Fruit fly (Drosophila melanogaster) whole organism, pupa: ENCODE results near the gene CG42749.

Source experiments
- CG17806 ChIP-seq: fragments of 200-800 bp; sonication (Bioruptor generic); optimal IDR thresholded peaks from 2 replicates; lab custom pipeline; 2018; ENCODE audit warnings: missing biosample characterization, mild to moderate bottlenecking, missing genetic modification characterization, moderate library complexity
- CG32121 ChIP-seq: fragments of 200-800 bp; sonication (Bioruptor generic); IDR thresholded peaks from 2 replicates; pipeline ENCODE4 v1.3.6; 2022; ENCODE audit warnings: missing biosample characterization, missing genetic modification characterization
- CG8159 ChIP-seq: fragments of 200-800 bp; sonication (Bioruptor generic); optimal IDR thresholded peaks from 3 replicates; lab custom pipeline; 2018; ENCODE audit warnings: missing biosample characterization, mild to moderate bottlenecking, missing genetic modification characterization, moderate library complexity
- EcR ChIP-seq: fragments of 200-800 bp; sonication (Bioruptor generic); optimal IDR thresholded peaks from 3 replicates; lab custom pipeline; 2019; ENCODE audit warnings: missing biosample characterization, missing genetic modification characterization, mild to moderate bottlenecking, moderate library complexity, missing genetic modification reagents
- Ets98B ChIP-seq: fragments of 200-800 bp; sonication (Bioruptor generic); IDR thresholded peaks from 2 replicates; pipeline ENCODE4 v1.3.6; 2022; ENCODE audit warnings: missing biosample characterization, missing genetic modification characterization
- Pif1B ChIP-seq: fragments of 200-800 bp; sonication (Bioruptor generic); optimal IDR thresholded peaks from 3 replicates; lab custom pipeline; 2016; ENCODE audit warnings: missing biosample characterization, missing genetic modification characterization
- Snoo ChIP-seq: fragments of 200-800 bp; sonication (Bioruptor generic); optimal IDR thresholded peaks from 3 replicates; lab custom pipeline; 2017; ENCODE audit warnings: missing biosample characterization, mild to moderate bottlenecking, missing genetic modification characterization, inconsistent platforms
- fd96Ca ChIP-seq: fragments of 200-800 bp; sonication (Bioruptor generic); IDR thresholded peaks from 3 replicates; pipeline ENCODE4 v1.3.6; 2022; ENCODE audit warnings: missing biosample characterization, missing genetic modification characterization
- gl ChIP-seq: fragments of 200-800 bp; sonication (Bioruptor generic); optimal IDR thresholded peaks from 2 replicates; lab custom pipeline; 2018; ENCODE audit warnings: missing biosample characterization, mild to moderate bottlenecking, missing genetic modification characterization

DNA sequence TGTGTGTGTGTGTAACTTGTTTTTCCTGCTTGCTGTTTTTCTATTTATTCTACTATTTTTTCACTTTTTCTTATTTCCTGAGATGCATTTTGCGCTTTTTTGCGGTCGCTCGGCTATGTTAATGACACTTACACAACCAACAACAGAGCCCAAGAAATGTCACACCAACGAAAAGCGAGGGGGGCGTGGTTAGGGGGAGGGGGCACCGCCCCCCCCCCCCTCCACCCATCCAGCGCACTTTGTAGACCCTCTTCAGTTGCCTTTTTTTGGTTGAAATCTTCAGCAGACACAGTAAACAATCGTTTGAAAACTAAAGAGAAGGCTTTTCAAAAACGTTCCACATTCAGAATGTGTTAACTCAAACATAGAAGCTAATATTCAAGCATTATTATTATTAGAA, 2.7 kb upstream of the CG42749 start:
- TF ChIP-seq CG17806 (tag; lab: Kevin White, UChicago) (no peak), Snoo (tag; lab: Kevin White, UChicago) (no peak), CG8159 (tag; lab: Kevin White, UChicago) (no peak), fd96Ca (GFP tag; lab: Robert Waterston, UW) (no peak), Pif1B (GFP tag; lab: Kevin White, UChicago) (no peak), gl (tag; lab: Kevin White, UChicago) (no peak), Ets98B (no peak), EcR (GFP tag; lab: Kevin White, UChicago) (no peak), CG32121 (GFP tag; lab: Robert Waterston, UW) (no peak)
